Fruit fly (Drosophila melanogaster) whole organism, embryonic: Measurements from ENCODE around the gene CG3349.

Source experiments
- CG11093 ChIP-seq: fragments of 200-800 bp; sonication (Bioruptor generic); IDR thresholded peaks from 3 replicates; pipeline ENCODE4 v1.3.6; 2022; ENCODE audit warnings: missing biosample characterization, missing genetic modification characterization
- CG12104 ChIP-seq: fragments of 200-800 bp; sonication (Bioruptor generic); optimal IDR thresholded peaks from 3 replicates; lab custom pipeline; 2016; ENCODE audit warnings: missing biosample characterization, missing genetic modification characterization
- CG12659 ChIP-seq: fragments of 200-800 bp; sonication (Bioruptor generic); optimal IDR thresholded peaks from 3 replicates; lab custom pipeline; 2017; ENCODE audit warnings: mild to moderate bottlenecking, missing biosample characterization, missing genetic modification reagents, missing genetic modification characterization
- CG12744 ChIP-seq: fragments of 200-800 bp; sonication (Bioruptor generic); optimal IDR thresholded peaks from 2 replicates; lab custom pipeline; 2016; ENCODE audit warnings: missing biosample characterization, missing genetic modification characterization
- CG13624 ChIP-seq: fragments of 200-800 bp; sonication (Bioruptor generic); optimal IDR thresholded peaks from 2 replicates; lab custom pipeline; 2016; ENCODE audit warnings: missing biosample characterization, missing genetic modification characterization
- CG14965 ChIP-seq: fragments of 200-800 bp; sonication (Bioruptor generic); optimal IDR thresholded peaks from 2 replicates; lab custom pipeline; 2016; ENCODE audit warnings: missing biosample characterization, missing genetic modification characterization, borderline replicate concordance
- CG15601 ChIP-seq: fragments of 200-800 bp; sonication (Bioruptor generic); optimal IDR thresholded peaks from 3 replicates; lab custom pipeline; 2019; ENCODE audit warnings: missing biosample characterization, mild to moderate bottlenecking, missing genetic modification characterization, moderate library complexity
- CG17186 ChIP-seq: fragments of 200-800 bp; sonication (Bioruptor generic); optimal IDR thresholded peaks from 3 replicates; lab custom pipeline; 2017; ENCODE audit warnings: missing biosample characterization, missing genetic modification reagents, missing genetic modification characterization
- CG17361 ChIP-seq: fragments of 200-800 bp; sonication (Bioruptor generic); IDR thresholded peaks from 3 replicates; pipeline ENCODE4 v1.3.6; 2022; ENCODE audit warnings: missing biosample characterization, missing genetic modification characterization
- CG17568 ChIP-seq: fragments of 200-800 bp; sonication (Bioruptor generic); optimal IDR thresholded peaks from 2 replicates; lab custom pipeline; 2018; ENCODE audit warnings: missing biosample characterization, mild to moderate bottlenecking, missing genetic modification characterization, moderate library complexity
- CG18764 ChIP-seq: fragments of 200-800 bp; sonication (Bioruptor generic); optimal IDR thresholded peaks from 3 replicates; lab custom pipeline; 2016; ENCODE audit warnings: missing biosample characterization, missing genetic modification characterization
- CG2120 ChIP-seq: fragments of 200-800 bp; sonication (Bioruptor generic); optimal IDR thresholded peaks from 3 replicates; lab custom pipeline; 2016; ENCODE audit warnings: missing biosample characterization, missing genetic modification characterization
- CG2199 ChIP-seq: fragments of 200-800 bp; sonication (Bioruptor generic); IDR thresholded peaks from 3 replicates; pipeline ENCODE4 v1.3.6; 2022; ENCODE audit warnings: missing biosample characterization, missing genetic modification characterization
- CG31365 ChIP-seq: fragments of 200-800 bp; sonication (Bioruptor generic); optimal IDR thresholded peaks from 2 replicates; lab custom pipeline; 2018; ENCODE audit warnings: missing biosample characterization, mild to moderate bottlenecking, missing genetic modification characterization
- CG3281 ChIP-seq: fragments of 200-800 bp; sonication (Bioruptor generic); optimal IDR thresholded peaks from 3 replicates; lab custom pipeline; 2017; ENCODE audit warnings: missing biosample characterization, mild to moderate bottlenecking, missing genetic modification characterization
- CG3995 ChIP-seq: fragments of 200-800 bp; sonication (Bioruptor generic); optimal IDR thresholded peaks from 3 replicates; lab custom pipeline; 2016; ENCODE audit warnings: missing biosample characterization, missing genetic modification characterization
- CG42726 ChIP-seq: fragments of 200-800 bp; sonication (Bioruptor generic); IDR thresholded peaks from 2 replicates; pipeline ENCODE4 v1.3.6; 2022; ENCODE audit warnings: missing biosample characterization, missing genetic modification characterization; ENCODE audit not compliant: partially characterized antibody
- CG4360 ChIP-seq: fragments of 200-800 bp; sonication (Bioruptor generic); IDR thresholded peaks from 2 replicates; pipeline ENCODE4 v1.3.6; 2022; ENCODE audit warnings: missing biosample characterization, missing genetic modification characterization
- CG6272 ChIP-seq: fragments of 200-800 bp; sonication (Bioruptor generic); IDR thresholded peaks from 2 replicates; pipeline ENCODE4 v1.3.6; 2022; ENCODE audit warnings: missing biosample characterization, missing genetic modification characterization
- CG6854 ChIP-seq: fragments of 200-800 bp; sonication (Bioruptor generic); optimal IDR thresholded peaks from 3 replicates; lab custom pipeline; 2017; ENCODE audit warnings: missing biosample characterization, mild to moderate bottlenecking, missing genetic modification characterization
- CG7839 ChIP-seq: fragments of 200-800 bp; sonication (Bioruptor generic); optimal IDR thresholded peaks from 3 replicates; lab custom pipeline; 2018; ENCODE audit warnings: missing biosample characterization, mild to moderate bottlenecking, missing genetic modification characterization, moderate library complexity
- CG7963 ChIP-seq: fragments of 200-800 bp; sonication (Bioruptor generic); IDR thresholded peaks from 3 replicates; pipeline ENCODE4 v1.3.6; 2022; ENCODE audit warnings: missing biosample characterization, missing genetic modification characterization; ENCODE audit not compliant: partially characterized antibody
- CG8290 ChIP-seq, 3 experiments: fragments of 200-800 bp; sonication (Bioruptor generic); optimal IDR thresholded peaks; 2 replicates each; lab custom pipeline; 2016 to 2019; ENCODE audit warnings: missing biosample characterization in 3 of 3, missing genetic modification characterization in 3 of 3, mild to moderate bottlenecking in 2 of 3, moderate library complexity in 1 of 3
- CG9215 ChIP-seq: fragments of 200-800 bp; sonication (Bioruptor generic); IDR thresholded peaks from 2 replicates; pipeline ENCODE4 v1.3.6; 2022; ENCODE audit warnings: missing biosample characterization, missing genetic modification characterization
- CoRest ChIP-seq: fragments of 200-800 bp; sonication (Bioruptor generic); optimal IDR thresholded peaks from 3 replicates; lab custom pipeline; 2018; ENCODE audit warnings: missing biosample characterization, mild to moderate bottlenecking, missing genetic modification characterization, moderate library complexity
- Eip74EF ChIP-seq, 2 experiments: fragments of 200-800 bp in 1 of 2; fragments of >200 bp in 1 of 2; sonication (Bioruptor generic) in 1 of 2; optimal IDR thresholded peaks; 2 replicates each; lab custom pipeline; 2017 to 2019; ENCODE audit warnings: missing biosample characterization in 2 of 2, missing genetic modification characterization in 2 of 2, mild to moderate bottlenecking in 1 of 2, moderate library complexity in 1 of 2
- Elba2 ChIP-seq: fragments of 200-800 bp; sonication (Bioruptor generic); optimal IDR thresholded peaks from 3 replicates; lab custom pipeline; 2016; ENCODE audit warnings: missing biosample characterization, missing genetic modification characterization
- Fer1 ChIP-seq: fragments of 200-800 bp; sonication (Bioruptor generic); optimal IDR thresholded peaks from 2 replicates; lab custom pipeline; 2017; ENCODE audit warnings: missing biosample characterization, mild to moderate bottlenecking, missing genetic modification characterization
- Sox102F ChIP-seq: fragments of 200-800 bp; sonication (Bioruptor generic); optimal IDR thresholded peaks from 2 replicates; lab custom pipeline; 2018; ENCODE audit warnings: missing biosample characterization, mild to moderate bottlenecking, missing genetic modification characterization, moderate library complexity
- Ssrp ChIP-seq: fragments of 200-800 bp; sonication (Bioruptor generic); optimal IDR thresholded peaks from 2 replicates; lab custom pipeline; 2018; ENCODE audit warnings: missing biosample characterization, mild to moderate bottlenecking, missing genetic modification characterization, moderate library complexity
- Stat92E ChIP-seq, 3 experiments: fragments of >200 bp in 2 of 3; fragments of 200-800 bp in 1 of 3; sonication (Bioruptor generic) in 1 of 3; optimal IDR thresholded peaks; 2 replicates each; lab custom pipeline; 2017 to 2019; ENCODE audit warnings: missing biosample characterization in 3 of 3, missing genetic modification characterization in 3 of 3, mild to moderate bottlenecking in 1 of 3, moderate library complexity in 1 of 3
- aop ChIP-seq: fragments of 200-800 bp; sonication (Bioruptor generic); IDR thresholded peaks from 2 replicates; pipeline ENCODE4 v1.3.6; 2022; ENCODE audit warnings: missing biosample characterization, missing genetic modification characterization
- ase ChIP-seq: fragments of 200-800 bp; sonication (Bioruptor generic); IDR thresholded peaks from 3 replicates; pipeline ENCODE4 v1.3.6; 2022; ENCODE audit warnings: missing biosample characterization, missing genetic modification characterization
- bsh ChIP-seq, 2 experiments: fragments of 200-800 bp; sonication (Bioruptor generic); optimal IDR thresholded peaks; 2 replicates each; lab custom pipeline; 2017 to 2018; ENCODE audit warnings: mild to moderate bottlenecking in 2 of 2, missing biosample characterization in 2 of 2, missing genetic modification characterization in 2 of 2, moderate library complexity in 1 of 2
- cato ChIP-seq: fragments of 200-800 bp; sonication (Bioruptor generic); optimal IDR thresholded peaks from 2 replicates; lab custom pipeline; 2016; ENCODE audit warnings: missing biosample characterization, missing genetic modification characterization, borderline replicate concordance
- ci ChIP-seq: fragments of 200-800 bp; sonication (Bioruptor generic); IDR thresholded peaks from 3 replicates; pipeline ENCODE4 v1.3.6; 2022; ENCODE audit warnings: missing biosample characterization, missing genetic modification characterization
- croc ChIP-seq: fragments of 200-800 bp; sonication (Bioruptor generic); conservative IDR thresholded peaks from 3 replicates; pipeline ENCODE4 v1.3.6; 2022; ENCODE audit warnings: missing biosample characterization, missing genetic modification characterization
- dan ChIP-seq: fragments of 200-800 bp; sonication (Bioruptor generic); IDR thresholded peaks from 2 replicates; pipeline ENCODE4 v1.3.6; 2022; ENCODE audit warnings: missing biosample characterization, missing genetic modification characterization
- fu2 ChIP-seq: fragments of 200-800 bp; sonication (Bioruptor generic); optimal IDR thresholded peaks from 2 replicates; lab custom pipeline; 2016; ENCODE audit warnings: missing biosample characterization, missing genetic modification characterization
- inv ChIP-seq: fragments of 200-800 bp; sonication (Bioruptor generic); IDR thresholded peaks from 2 replicates; pipeline ENCODE4 v1.3.6; 2022; ENCODE audit warnings: missing biosample characterization, missing genetic modification characterization; ENCODE audit not compliant: partially characterized antibody
- mirr ChIP-seq: fragments of 200-800 bp; sonication (Bioruptor generic); optimal IDR thresholded peaks from 3 replicates; lab custom pipeline; 2018; ENCODE audit warnings: missing biosample characterization, mild to moderate bottlenecking, missing genetic modification characterization
- otp ChIP-seq: fragments of 200-800 bp; sonication (Bioruptor generic); IDR thresholded peaks from 3 replicates; pipeline ENCODE4, ENCODE4 v1.3.6; 2022; ENCODE audit warnings: missing biosample characterization, missing genetic modification characterization
- pho ChIP-seq: fragments of 200-800 bp; sonication (Bioruptor generic); optimal IDR thresholded peaks from 2 replicates; lab custom pipeline; 2016; ENCODE audit warnings: missing biosample characterization, missing genetic modification characterization
- ranshi ChIP-seq: fragments of 200-800 bp; sonication (Bioruptor generic); IDR thresholded peaks from 2 replicates; pipeline ENCODE4 v1.3.6; 2022; ENCODE audit warnings: missing biosample characterization, missing genetic modification characterization
- row ChIP-seq: fragments of 200-800 bp; sonication (Bioruptor generic); IDR thresholded peaks from 3 replicates; pipeline ENCODE4 v1.3.6; 2022; ENCODE audit warnings: missing biosample characterization, missing genetic modification characterization
- schlank ChIP-seq: fragments of 200-800 bp; sonication (Bioruptor generic); optimal IDR thresholded peaks from 2 replicates; lab custom pipeline; 2018; ENCODE audit warnings: missing biosample characterization, mild to moderate bottlenecking, missing genetic modification characterization
- tna ChIP-seq: fragments of 200-800 bp; sonication (Bioruptor generic); IDR thresholded peaks from 2 replicates; pipeline ENCODE4 v1.3.6; 2022; ENCODE audit warnings: missing biosample characterization, missing genetic modification characterization; ENCODE audit not compliant: partially characterized antibody
- vnd ChIP-seq: fragments of 200-800 bp; sonication (Bioruptor generic); IDR thresholded peaks from 3 replicates; pipeline ENCODE4 v1.3.6; 2022; ENCODE audit warnings: missing biosample characterization, missing genetic modification characterization; ENCODE audit not compliant: partially characterized antibody
- wor ChIP-seq: fragments of 200-800 bp; sonication (Bioruptor generic); IDR thresholded peaks from 2 replicates; pipeline ENCODE4 v1.3.6; 2022; ENCODE audit warnings: missing biosample characterization, missing genetic modification characterization

Gene CG3349

DNA sequence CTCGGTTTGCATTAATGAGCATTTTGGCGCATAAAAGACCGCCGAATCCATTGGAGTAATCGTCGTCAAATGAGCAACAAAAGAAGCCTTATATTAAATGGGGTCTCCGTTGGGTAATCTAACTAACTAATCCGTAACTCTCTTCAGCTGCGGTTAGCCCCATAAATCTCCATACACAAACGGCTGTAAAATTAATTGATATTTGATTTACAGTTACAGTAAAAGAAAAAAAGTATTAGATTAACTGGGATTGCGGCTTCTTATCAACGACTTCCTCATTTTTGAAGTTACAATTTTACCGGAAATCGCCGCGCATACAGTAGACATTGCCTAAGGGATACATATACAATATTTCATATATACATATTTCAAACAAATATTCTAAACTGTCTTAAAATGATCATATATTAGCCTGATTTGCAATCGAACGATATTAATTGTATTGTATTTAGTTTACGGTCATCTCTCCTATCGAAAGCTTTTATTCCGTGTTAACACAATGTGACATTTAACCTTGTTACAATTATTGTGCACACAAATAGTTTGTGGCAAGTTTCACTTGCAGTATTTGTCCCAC is 7.0 kb downstream of the CG3349 start (continued):
- TF ChIP-seq row (GFP tag; lab: Robert Waterston, UW): 0 out of 3 replicates have a peak, but pooled peaks have one; percentile 17
- no peak for TF ChIP-seq CG17361 (GFP tag; lab: Robert Waterston, UW)
- no peak for TF ChIP-seq CG11093
- TF ChIP-seq CG6272 (GFP tag; lab: Robert Waterston, UW): no peak
- no peak for TF ChIP-seq CG12744 (GFP tag; lab: Kevin White, UChicago)
- TF ChIP-seq CG4360 (GFP tag; lab: Robert Waterston, UW): no peak
- TF ChIP-seq cato (GFP tag; lab: Kevin White, UChicago): no peak
- no peak for TF ChIP-seq Stat92E (GFP tag; optimal IDR thresholded peaks at IDR 0.05; lab: Kevin White, UChicago)
- no peak for TF ChIP-seq inv (GFP tag; lab: Robert Waterston, UW)
- no peak for TF ChIP-seq croc
- TF ChIP-seq mirr (GFP tag; lab: Kevin White, UChicago): no peak
- no peak for TF ChIP-seq wor (GFP tag; lab: Robert Waterston, UW)
- TF ChIP-seq ci (GFP tag; lab: Robert Waterston, UW): no peak
- TF ChIP-seq CoRest (tag; lab: Kevin White, UChicago): no peak
- TF ChIP-seq fu2 (GFP tag; lab: Kevin White, UChicago): no peak
- no peak for TF ChIP-seq CG18764
- TF ChIP-seq CG3281 (GFP tag; lab: Kevin White, UChicago): no peak
- TF ChIP-seq CG7839 (tag; lab: Kevin White, UChicago): peak; percentile 11
- TF ChIP-seq Elba2 (GFP tag; lab: Kevin White, UChicago): no peak
- no peak for TF ChIP-seq ranshi (GFP tag; lab: Robert Waterston, UW)
- TF ChIP-seq CG17568 (GFP tag; lab: Kevin White, UChicago): peak; percentile 14
- TF ChIP-seq Ssrp (tag; lab: Kevin White, UChicago): no peak
- no peak for TF ChIP-seq CG15601 (tag; lab: Kevin White, UChicago)
- TF ChIP-seq CG12659 (GFP tag; lab: Kevin White, UChicago): no peak
- TF ChIP-seq CG9215 (GFP tag; lab: Robert Waterston, UW): no peak
- no peak for TF ChIP-seq CG42726 (GFP tag; lab: Robert Waterston, UW)
- no peak for TF ChIP-seq pho
- TF ChIP-seq CG13624 (GFP tag; lab: Kevin White, UChicago): no peak
- no peak for TF ChIP-seq aop (GFP tag; lab: Robert Waterston, UW)
- no peak for TF ChIP-seq CG6854 (GFP tag; lab: Kevin White, UChicago)
- no peak for TF ChIP-seq bsh (GFP tag; optimal IDR thresholded peaks at IDR 0.05; lab: Kevin White, UChicago)
- no peak for TF ChIP-seq ase (GFP tag; lab: Robert Waterston, UW)
- no peak for TF ChIP-seq vnd (GFP tag; lab: Robert Waterston, UW)
- TF ChIP-seq CG3995 (GFP tag; lab: Kevin White, UChicago): no peak
- no peak for TF ChIP-seq otp (GFP tag; lab: Robert Waterston, UW)
- TF ChIP-seq Eip74EF (GFP tag; optimal IDR thresholded peaks at IDR 0.05; lab: Kevin White, UChicago): peak in 1 of 2 experiments; percentile 46
- no peak for TF ChIP-seq CG2120 (GFP tag; lab: Kevin White, UChicago)
- TF ChIP-seq Fer1 (GFP tag; lab: Kevin White, UChicago): no peak
- TF ChIP-seq CG2199: no peak
- TF ChIP-seq tna (GFP tag; lab: Robert Waterston, UW): no peak
- no peak for TF ChIP-seq CG31365
- no peak for TF ChIP-seq dan (GFP tag; lab: Robert Waterston, UW)
- TF ChIP-seq Sox102F (GFP tag; lab: Kevin White, UChicago): peak; percentile 6
- no peak for TF ChIP-seq CG8290 (GFP tag; optimal IDR thresholded peaks at IDR 0.05; lab: Kevin White, UChicago)
- no peak for TF ChIP-seq CG8290 (tag; optimal IDR thresholded peaks at IDR 0.05; lab: Kevin White, UChicago)
- TF ChIP-seq CG14965 (GFP tag; lab: Kevin White, UChicago): no peak
- TF ChIP-seq CG12104 (GFP tag; lab: Kevin White, UChicago): no peak
- no peak for TF ChIP-seq CG17186 (GFP tag; lab: Kevin White, UChicago)
- TF ChIP-seq CG7963: no peak
- TF ChIP-seq schlank (tag; lab: Kevin White, UChicago): no peak
